Worm (Caenorhabditis elegans) whole organism, L4/young adult: ENCODE results near the gene C31H2.14.

Experiments used
- W03F9.2 ChIP-seq: fragments of 150-350 bp; optimal IDR thresholded peaks from 2 replicates; lab custom pipeline; 2014; ENCODE audit warnings: missing biosample characterization, missing genetic modification characterization
- dao-5 ChIP-seq: sonication (generic microtip); optimal IDR thresholded peaks from 2 replicates; lab custom pipeline; 2016; ENCODE audit warnings: missing genotype, missing genetic modification characterization, moderate library complexity, missing compliant biosample characterization
- him-1 ChIP-seq: sonication (generic microtip); optimal IDR thresholded peaks from 2 replicates; lab custom pipeline; 2016; ENCODE audit warnings: missing genotype, missing genetic modification reagents, missing genetic modification characterization, missing compliant biosample characterization

C31H2.14 gene

DNA sequence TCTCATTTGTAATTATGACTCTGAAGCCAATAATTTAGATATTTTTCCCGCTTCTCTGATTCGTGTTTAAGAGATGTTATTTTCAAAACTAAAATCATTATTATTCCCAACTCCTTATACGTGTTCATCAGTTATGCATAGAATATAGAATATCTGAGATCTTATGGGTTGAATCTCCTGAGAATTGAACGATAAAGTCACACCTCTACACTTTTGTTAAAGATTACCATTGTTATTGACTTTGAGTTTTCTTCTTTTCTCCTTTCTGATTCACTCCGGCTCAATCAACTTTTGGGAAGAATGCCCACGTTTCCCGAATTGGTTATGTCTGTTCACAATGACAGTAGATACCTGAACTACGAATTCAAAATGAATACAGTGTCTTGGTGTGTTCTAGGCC lies 31.9 kb downstream of the C31H2.14 start, which contains the start of gene sru-48:
Gene sru-48 (plus strand): TSS at position 301 of the 400 bp plus-strand sequence.
- TF ChIP-seq dao-5 (tag; lab: Kevin White, UChicago) (no peak), him-1 (tag; lab: Kevin White, UChicago) (no peak), W03F9.2 (tag; lab: Kevin White, UChicago) (no peak)

DNA sequence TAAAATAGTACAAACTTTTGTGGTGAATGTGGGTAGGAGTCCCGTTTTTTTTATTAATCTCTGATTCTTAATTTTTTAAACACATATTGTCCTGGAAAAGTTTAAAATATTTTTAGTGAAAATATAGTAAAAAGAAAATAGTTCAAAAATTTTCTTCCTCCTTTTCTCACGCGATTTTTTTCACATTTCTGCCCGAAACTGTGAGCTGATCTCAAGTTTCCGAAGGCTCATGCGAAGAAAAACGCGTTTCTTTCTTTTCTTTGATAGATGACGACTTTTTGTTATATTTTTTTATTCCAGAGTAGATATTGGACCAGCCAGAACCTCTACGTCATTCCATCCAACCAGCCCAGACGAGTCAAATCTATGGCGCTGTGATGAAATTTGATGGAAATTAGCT lies 35.9 kb downstream of the C31H2.14 start, which contains the start of gene T03G11.9:
Gene T03G11.9 (plus strand): TSS at position 301 of the 400 bp plus-strand sequence.
- TF ChIP-seq dao-5 (tag; lab: Kevin White, UChicago): no peak
- no peak for TF ChIP-seq him-1 (tag; lab: Kevin White, UChicago)
- no peak for TF ChIP-seq W03F9.2 (tag; lab: Kevin White, UChicago)

- no peak for TF ChIP-seq dao-5 (tag; lab: Kevin White, UChicago)
- no peak for TF ChIP-seq W03F9.2 (tag; lab: Kevin White, UChicago)
- no peak for TF ChIP-seq him-1 (tag; lab: Kevin White, UChicago)
These were observed 41.0 kb downstream of the C31H2.14 start, which contains the start of gene zig-6 for ce11 chrX:5188977-5189376. Gene zig-6 (minus strand): TSS chrX:5189077.

- TF ChIP-seq W03F9.2 (tag; lab: Kevin White, UChicago) (no peak), dao-5 (tag; lab: Kevin White, UChicago) (no peak), him-1 (tag; lab: Kevin White, UChicago) (no peak)
These were observed 42.0 kb downstream of the C31H2.14 start for ce11 chrX:5190061-5190460.

- TF ChIP-seq dao-5 (tag; lab: Kevin White, UChicago) (no peak), him-1 (tag; lab: Kevin White, UChicago) (no peak), W03F9.2 (tag; lab: Kevin White, UChicago) (no peak)
These were observed 45.4 kb downstream of the C31H2.14 start for ce11 chrX:5193402-5193801.

DNA sequence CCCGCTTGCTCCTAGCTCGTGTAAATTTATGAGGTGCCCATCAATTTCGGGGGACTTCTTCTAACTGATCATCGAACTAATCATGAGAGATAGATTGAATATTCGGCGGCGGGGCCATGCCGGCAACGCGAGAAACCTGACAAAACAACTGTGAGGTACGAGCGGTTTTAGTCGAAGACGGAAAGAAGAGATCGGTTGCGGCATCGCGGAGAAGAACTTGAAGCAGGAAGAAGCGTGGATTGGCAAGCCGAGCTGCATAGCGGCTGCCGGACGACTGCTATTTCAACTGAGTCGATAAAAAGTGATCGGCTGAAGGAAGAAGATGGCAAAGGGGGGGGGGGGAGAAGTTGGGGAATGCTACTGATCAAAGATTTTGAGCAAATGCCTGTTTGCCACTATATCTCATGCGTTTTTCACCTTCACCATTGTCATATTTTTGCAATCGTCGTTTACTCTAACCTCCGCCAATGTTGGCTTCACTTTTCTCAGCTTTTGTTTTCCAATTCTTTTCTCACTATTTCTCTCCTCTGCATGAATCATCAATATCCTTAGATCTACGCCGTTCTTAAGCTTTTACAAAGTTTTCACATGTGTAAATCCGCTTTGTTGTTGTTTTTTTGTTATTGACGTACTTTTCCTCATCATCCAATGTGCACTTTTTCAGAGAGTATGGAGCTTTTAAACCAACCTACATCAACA lies 47.6 kb downstream of the C31H2.14 start, which contains the start of gene pqn-62:
Gene pqn-62 (plus strand): TSS at position 649 of the 699 bp plus-strand sequence.
- TF ChIP-seq dao-5 (tag; lab: Kevin White, UChicago) (no peak), W03F9.2 (tag; lab: Kevin White, UChicago) (no peak), him-1 (tag; lab: Kevin White, UChicago) (no peak)

- TF ChIP-seq him-1 (tag; lab: Kevin White, UChicago) (no peak), W03F9.2 (tag; lab: Kevin White, UChicago) (no peak), dao-5 (tag; lab: Kevin White, UChicago) (no peak)
These were observed 49.4 kb downstream of the C31H2.14 start for ce11 chrX:5197440-5197839.
